Worm (Caenorhabditis elegans) whole organism, late embryonic: ENCODE data around the gene egl-38.

ENCODE experiments used
- C08G9.2 ChIP-seq: sonication (generic microtip); optimal IDR thresholded peaks from 2 replicates; lab custom pipeline; 2016; ENCODE audit warnings: mild to moderate bottlenecking, missing genetic modification characterization, moderate library complexity, missing compliant biosample characterization
- F13H6.1 ChIP-seq: sonication (generic microtip); optimal IDR thresholded peaks from 2 replicates; lab custom pipeline; 2016; ENCODE audit warnings: missing genetic modification characterization, missing compliant biosample characterization
- K02D7.2 ChIP-seq: sonication (generic microtip); optimal IDR thresholded peaks from 2 replicates; lab custom pipeline; 2017; ENCODE audit warnings: mild to moderate bottlenecking, missing genetic modification characterization, missing compliant biosample characterization
- K09A11.1 ChIP-seq: sonication (generic microtip); optimal IDR thresholded peaks from 2 replicates; lab custom pipeline; 2017; ENCODE audit warnings: antibody characterized with exemption, mild to moderate bottlenecking, missing genetic modification characterization, missing compliant biosample characterization; ENCODE audit not compliant: insufficient read depth
- T23F11.4 ChIP-seq: fragments of 200-800 bp; sonication (Bioruptor generic); optimal IDR thresholded peaks from 2 replicates; lab custom pipeline; 2018; ENCODE audit warnings: mild to moderate bottlenecking, missing genetic modification characterization, missing compliant biosample characterization
- ahr-1 ChIP-seq: sonication (generic microtip); optimal IDR thresholded peaks from 2 replicates; lab custom pipeline; 2016; ENCODE audit warnings: missing genetic modification characterization, missing compliant biosample characterization
- ceh-14 ChIP-seq: sonication (generic microtip); optimal IDR thresholded peaks from 2 replicates; lab custom pipeline; 2016; ENCODE audit warnings: missing genotype, missing genetic modification characterization, missing compliant biosample characterization
- ceh-19 ChIP-seq: fragments of 200-800 bp; sonication (Bioruptor generic); optimal IDR thresholded peaks from 2 replicates; lab custom pipeline; 2018; ENCODE audit warnings: mild to moderate bottlenecking, missing genetic modification characterization, missing compliant biosample characterization
- ceh-2 ChIP-seq: sonication (generic microtip); optimal IDR thresholded peaks from 2 replicates; lab custom pipeline; 2016; ENCODE audit warnings: missing genotype, missing genetic modification characterization, missing compliant biosample characterization
- ceh-22 ChIP-seq: sonication (generic microtip); optimal IDR thresholded peaks from 2 replicates; lab custom pipeline; 2017; ENCODE audit warnings: missing biosample characterization, missing genetic modification characterization
- ceh-24 ChIP-seq: sonication (generic microtip); optimal IDR thresholded peaks from 2 replicates; lab custom pipeline; 2016; ENCODE audit warnings: mild to moderate bottlenecking, missing genetic modification characterization, missing compliant biosample characterization
- ceh-34 ChIP-seq: sonication (generic microtip); optimal IDR thresholded peaks from 2 replicates; lab custom pipeline; 2016; ENCODE audit warnings: mild to moderate bottlenecking, missing genetic modification characterization, missing compliant biosample characterization
- ceh-45 ChIP-seq: fragments of 200-800 bp; sonication (Bioruptor generic); IDR thresholded peaks from 2 replicates; pipeline ENCODE4 v1.3.6; 2022; ENCODE audit warnings: missing genetic modification reagents, missing genetic modification characterization, missing compliant biosample characterization
- ceh-48 ChIP-seq: sonication (generic microtip); optimal IDR thresholded peaks from 2 replicates; lab custom pipeline; 2016; ENCODE audit warnings: missing genetic modification characterization, inconsistent platforms, missing compliant biosample characterization
- ceh-9 ChIP-seq: sonication (generic microtip); optimal IDR thresholded peaks from 2 replicates; lab custom pipeline; 2016; ENCODE audit warnings: mild to moderate bottlenecking, missing genetic modification characterization, inconsistent platforms, missing compliant biosample characterization
- che-1 ChIP-seq: sonication (generic microtip); optimal IDR thresholded peaks from 2 replicates; lab custom pipeline; 2016; ENCODE audit warnings: mild to moderate bottlenecking, missing genetic modification characterization, missing compliant biosample characterization
- dmd-4 ChIP-seq: sonication (generic microtip); optimal IDR thresholded peaks from 2 replicates; lab custom pipeline; 2016; ENCODE audit warnings: borderline replicate concordance, missing genetic modification characterization, missing compliant biosample characterization
- fax-1 ChIP-seq: sonication (generic microtip); optimal IDR thresholded peaks from 2 replicates; lab custom pipeline; 2016; ENCODE audit warnings: missing genotype, missing genetic modification characterization, missing compliant biosample characterization
- fkh-6 ChIP-seq: sonication (generic microtip); optimal IDR thresholded peaks from 2 replicates; lab custom pipeline; 2016; ENCODE audit warnings: missing genetic modification characterization, missing compliant biosample characterization
- hlh-13 ChIP-seq: fragments of 200-800 bp; sonication (Bioruptor generic); optimal IDR thresholded peaks from 2 replicates; lab custom pipeline; 2018; ENCODE audit warnings: mild to moderate bottlenecking, missing genetic modification characterization, missing compliant biosample characterization
- hlh-15 ChIP-seq: sonication (generic microtip); optimal IDR thresholded peaks from 2 replicates; lab custom pipeline; 2016; ENCODE audit warnings: missing genetic modification characterization, missing compliant biosample characterization
- hlh-6 ChIP-seq: sonication (generic microtip); optimal IDR thresholded peaks from 2 replicates; lab custom pipeline; 2016; ENCODE audit warnings: missing genotype, missing genetic modification characterization, missing compliant biosample characterization
- lin-11 ChIP-seq: fragments of 200-800 bp; sonication (Bioruptor generic); optimal IDR thresholded peaks from 2 replicates; lab custom pipeline; 2018; ENCODE audit warnings: mild to moderate bottlenecking, missing genetic modification characterization, missing compliant biosample characterization
- madf-2 ChIP-seq: sonication (generic microtip); optimal IDR thresholded peaks from 2 replicates; lab custom pipeline; 2017; ENCODE audit warnings: missing genetic modification characterization, missing compliant biosample characterization
- mec-3 ChIP-seq: sonication (generic microtip); optimal IDR thresholded peaks from 2 replicates; lab custom pipeline; 2016; ENCODE audit warnings: borderline replicate concordance, missing genetic modification characterization, missing compliant biosample characterization
- nhr-232 ChIP-seq: sonication (generic microtip); optimal IDR thresholded peaks from 2 replicates; lab custom pipeline; 2016; ENCODE audit warnings: missing genetic modification characterization, missing compliant biosample characterization
- npax-4 ChIP-seq: sonication (generic microtip); optimal IDR thresholded peaks from 2 replicates; lab custom pipeline; 2016; ENCODE audit warnings: missing genetic modification characterization, missing compliant biosample characterization
- odd-2 ChIP-seq: sonication (generic microtip); optimal IDR thresholded peaks from 2 replicates; lab custom pipeline; 2017; ENCODE audit warnings: antibody characterized with exemption, mild to moderate bottlenecking, missing genetic modification characterization, missing compliant biosample characterization
- pag-3 ChIP-seq: sonication (generic microtip); optimal IDR thresholded peaks from 2 replicates; lab custom pipeline; 2016; ENCODE audit warnings: missing compliant biosample characterization, missing genetic modification characterization, borderline replicate concordance
- pat-9 ChIP-seq: fragments of 200-800 bp; sonication (Bioruptor generic); optimal IDR thresholded peaks from 2 replicates; lab custom pipeline; 2018; ENCODE audit warnings: mild to moderate bottlenecking, missing genetic modification characterization, moderate library complexity, missing compliant biosample characterization
- ref-2 ChIP-seq: sonication (generic microtip); optimal IDR thresholded peaks from 2 replicates; lab custom pipeline; 2016; ENCODE audit warnings: missing genetic modification characterization, missing compliant biosample characterization
- sdc-2 ChIP-seq: sonication (generic microtip); optimal IDR thresholded peaks from 2 replicates; lab custom pipeline; 2016; ENCODE audit warnings: missing genotype, missing genetic modification characterization, missing compliant biosample characterization
- sox-2 ChIP-seq: fragments of 200-800 bp; sonication (Bioruptor generic); IDR thresholded peaks from 2 replicates; pipeline ENCODE4 v1.3.6; 2022; ENCODE audit warnings: missing genetic modification reagents, missing genetic modification characterization, missing compliant biosample characterization
- syd-9 ChIP-seq: sonication (generic microtip); optimal IDR thresholded peaks from 2 replicates; lab custom pipeline; 2016; ENCODE audit warnings: mild to moderate bottlenecking, missing genetic modification characterization, moderate library complexity, missing compliant biosample characterization
- tbx-7 ChIP-seq: sonication (generic microtip); optimal IDR thresholded peaks from 2 replicates; lab custom pipeline; 2016; ENCODE audit warnings: missing genotype, missing genetic modification characterization, missing compliant biosample characterization
- unc-3 ChIP-seq, 2 experiments: fragments of 200-800 bp in 1 of 2; sonication (Bioruptor generic) in 1 of 2; sonication (generic microtip) in 1 of 2; conservative IDR thresholded peaks in 1 of 2; optimal IDR thresholded peaks in 1 of 2; 2 replicates each; pipeline versions ENCODE4 v1.3.6 to Lab custom; 2016 to 2022; ENCODE audit warnings: missing compliant biosample characterization in 2 of 2, missing genetic modification characterization in 2 of 2, missing genetic modification reagents in 1 of 2
- unc-86 ChIP-seq: sonication (generic microtip); optimal IDR thresholded peaks from 2 replicates; lab custom pipeline; 2016; ENCODE audit warnings: missing genetic modification characterization, missing compliant biosample characterization
- ztf-16 ChIP-seq: sonication (generic microtip); optimal IDR thresholded peaks from 2 replicates; lab custom pipeline; 2017; ENCODE audit warnings: missing genetic modification characterization, missing compliant biosample characterization

The egl-38 gene

DNA sequence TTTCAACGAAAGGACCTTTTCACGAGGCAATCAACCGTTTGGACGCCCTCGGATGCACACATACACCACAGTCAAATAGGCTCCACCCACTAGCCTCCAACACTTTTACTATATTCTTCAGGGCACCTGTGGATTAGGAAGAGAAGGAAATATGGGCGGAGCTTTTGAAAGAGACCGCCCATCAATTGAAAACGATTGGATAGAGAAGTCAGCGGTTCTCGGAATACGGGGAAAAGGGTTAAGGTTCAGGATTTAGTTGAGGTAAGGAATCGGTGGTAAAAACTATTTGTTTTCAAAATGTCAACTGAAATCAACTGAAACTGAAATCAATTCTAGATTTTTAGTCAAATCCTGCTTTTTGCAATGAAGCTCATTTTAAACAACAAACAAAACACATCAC, at the start of gene egl-38:
egl-38 (minus strand) TSS at position 101 of the 400 bp plus-strand sequence.
- TF ChIP-seq C08G9.2 (no peak), K02D7.2 (no peak), unc-86 (tag; lab: Kevin White, UChicago) (no peak), odd-2 (tag; lab: Kevin White, UChicago) (no peak), ceh-2 (tag; lab: Kevin White, UChicago) (no peak), ceh-45 (GFP tag; lab: Robert Waterston, UW) (no peak), sdc-2 (tag; lab: Kevin White, UChicago) (no peak), ceh-19 (no peak), ztf-16 (tag; lab: Kevin White, UChicago) (no peak), syd-9 (tag; lab: Kevin White, UChicago) (no peak), tbx-7 (no peak), T23F11.4 (GFP tag; lab: Kevin White, UChicago) (no peak), ceh-14 (no peak), K09A11.1 (tag; lab: Kevin White, UChicago) (no peak), hlh-6 (tag; lab: Kevin White, UChicago) (no peak), hlh-15 (tag; lab: Kevin White, UChicago) (no peak), ceh-34 (tag; lab: Kevin White, UChicago) (no peak)

DNA sequence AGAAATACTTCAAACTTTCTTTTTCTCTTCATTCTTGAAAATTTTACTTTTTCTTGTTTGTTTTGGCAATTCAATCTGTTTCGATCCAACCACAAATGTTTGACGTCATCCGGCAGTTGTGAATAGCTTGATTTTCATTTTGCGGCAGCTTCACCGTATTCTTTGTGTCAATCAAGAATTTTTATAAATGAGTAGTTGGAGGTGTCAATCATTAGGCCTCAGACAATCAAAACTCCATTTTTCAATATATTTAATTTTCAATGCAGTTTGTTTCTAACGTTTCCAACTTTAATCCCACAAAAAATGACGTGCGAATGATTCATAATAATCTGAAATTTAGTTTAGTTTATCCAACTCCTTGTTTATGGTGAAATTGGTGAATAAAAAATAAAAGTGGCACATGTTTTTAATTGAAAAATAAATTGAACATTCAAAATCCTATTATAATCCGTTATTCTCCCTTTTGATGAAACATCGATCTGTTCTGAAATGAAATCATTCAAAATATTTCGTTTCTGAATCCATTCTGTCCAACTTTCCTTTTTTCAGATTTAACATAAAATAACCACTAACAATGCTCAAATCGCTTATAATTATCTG, 47.3 kb upstream of the egl-38 start, which contains the start of gene ttr-53:
ttr-53 (plus strand) TSS at position 550 of the 600 bp plus-strand sequence.
- TF ChIP-seq che-1 (tag; lab: Kevin White, UChicago) = no peak
- TF ChIP-seq ceh-2 (tag; lab: Kevin White, UChicago) = no peak
- no peak for TF ChIP-seq lin-11
- no peak for TF ChIP-seq hlh-13 (GFP tag; lab: Kevin White, UChicago)
- no peak for TF ChIP-seq madf-2 (tag; lab: Kevin White, UChicago)
- TF ChIP-seq hlh-15 (tag; lab: Kevin White, UChicago) = no peak
- no peak for TF ChIP-seq C08G9.2
- TF ChIP-seq mec-3 (tag; lab: Kevin White, UChicago) = no peak
- TF ChIP-seq pag-3 = no peak
- TF ChIP-seq odd-2 (tag; lab: Kevin White, UChicago) = no peak
- no peak for TF ChIP-seq ceh-22 (tag; lab: Kevin White, UChicago)
- no peak for TF ChIP-seq F13H6.1 (tag; lab: Kevin White, UChicago)
- no peak for TF ChIP-seq fkh-6
- no peak for TF ChIP-seq sox-2 (GFP tag; lab: Robert Waterston, UW)
- TF ChIP-seq, all 69 proteins: peak for 0

DNA sequence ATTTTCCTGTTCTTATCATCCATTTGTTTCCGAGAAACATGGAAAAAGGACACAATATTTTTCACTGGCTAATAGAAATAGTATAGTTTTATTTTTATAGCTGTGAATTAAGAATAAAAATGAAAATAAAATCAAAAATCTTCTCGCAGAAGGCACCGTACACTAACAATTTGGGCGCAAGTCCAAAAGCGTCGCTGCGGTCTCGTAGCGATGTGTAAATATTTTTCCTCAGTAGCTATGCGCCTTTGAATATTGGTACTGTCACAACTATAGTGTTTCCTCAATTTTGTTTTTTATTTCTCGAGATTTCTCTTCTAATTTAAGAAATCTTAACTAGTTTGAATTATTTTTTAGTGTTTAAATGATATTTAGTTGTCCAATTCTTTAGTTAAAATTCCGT, 46.7 kb upstream of the egl-38 start:
- TF ChIP-seq ahr-1 (tag; lab: Kevin White, UChicago) (no peak), ref-2 (tag; lab: Kevin White, UChicago) (no peak), npax-4 (no peak), C08G9.2 (no peak)

DNA sequence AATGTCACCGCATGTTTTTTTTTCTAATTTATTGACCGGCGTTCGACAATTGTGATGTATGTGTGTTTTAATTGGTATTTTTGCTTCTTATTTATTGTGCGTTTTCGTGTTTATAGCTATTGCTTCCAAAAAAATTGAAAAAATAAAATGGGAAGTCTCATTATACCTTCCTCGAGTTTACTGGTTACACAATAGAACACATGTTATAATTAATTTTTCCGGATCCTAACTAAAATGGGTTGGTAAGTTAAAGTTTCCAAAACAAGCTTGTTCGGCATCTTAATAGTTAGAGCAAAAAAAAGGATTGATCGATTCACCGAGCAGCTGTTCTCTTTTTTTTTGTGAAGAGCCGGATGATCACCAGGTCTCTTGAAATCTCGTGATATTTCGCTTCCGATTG, 45.2 kb upstream of the egl-38 start, which contains the start of gene ttr-54:
ttr-54 (plus strand) TSS at position 301 of the 400 bp plus-strand sequence.
- TF ChIP-seq ceh-48 (tag; lab: Kevin White, UChicago) (no peak), ceh-9 (tag; lab: Kevin White, UChicago) (no peak), dmd-4 (no peak), ceh-24 (tag; lab: Kevin White, UChicago) (no peak)
- TF ChIP-seq, all 69 proteins: peak for 0

DNA sequence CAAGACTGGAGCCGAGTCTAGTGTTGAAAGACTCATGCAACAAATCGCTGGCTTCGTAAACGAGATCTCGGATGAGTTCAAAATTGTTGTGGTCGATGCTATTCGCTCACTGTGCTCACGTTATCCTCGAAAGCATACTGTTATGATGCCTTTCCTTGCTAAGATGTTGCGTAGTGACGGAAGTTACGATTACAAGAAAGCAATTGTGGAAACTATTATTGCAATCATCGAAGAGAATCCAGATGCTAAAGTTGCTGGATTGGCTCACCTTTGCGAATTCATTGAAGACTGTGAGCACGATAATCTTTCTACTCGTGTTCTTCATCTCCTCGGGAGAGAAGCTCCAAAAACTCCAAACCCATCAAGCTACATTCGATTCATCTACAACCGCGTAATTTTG, 43.2 kb upstream of the egl-38 start:
- TF ChIP-seq pat-9 (tag; lab: Kevin White, UChicago) (no peak), unc-3 (GFP tag; conservative IDR thresholded peaks at IDR 0.05; lab: Robert Waterston, UW) (no peak), unc-3 (tag; optimal IDR thresholded peaks at IDR 0.05; lab: Kevin White, UChicago) (no peak), nhr-232 (tag; lab: Kevin White, UChicago) (no peak), ceh-14 (no peak), K09A11.1 (tag; lab: Kevin White, UChicago) (no peak), F13H6.1 (tag; lab: Kevin White, UChicago) (no peak), fax-1 (tag; lab: Kevin White, UChicago) (no peak)
- TF ChIP-seq, all 69 proteins: peak for 0
